Fruit fly (Drosophila melanogaster): ENCODE measurements around the gene Larp4B.

Larp4B gene

DNA sequence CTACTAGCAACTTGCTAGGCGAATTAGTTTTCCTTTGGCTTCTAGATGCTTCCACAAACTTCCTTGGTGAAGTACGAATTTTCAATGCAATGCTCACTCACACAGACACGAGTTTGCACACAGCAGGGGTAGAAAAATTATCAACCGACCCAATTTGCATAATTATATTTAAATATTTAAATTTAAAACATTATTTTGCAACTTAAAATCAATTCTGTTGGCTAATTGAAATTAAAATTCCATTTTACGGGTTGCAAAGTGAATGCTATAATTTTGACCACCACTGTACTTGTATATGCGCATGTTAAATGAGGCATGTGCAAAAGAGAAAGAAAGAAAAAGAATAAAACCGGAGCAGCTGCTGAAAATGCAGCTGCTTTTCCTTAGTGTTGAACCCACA lies 30.6 kb upstream of the Larp4B start (continued):
- TF ChIP-seq mld (GFP tag; IDR thresholded peaks at IDR 0.05; ENCODE audit: partially characterized antibody) (no peak), ase (GFP tag; IDR thresholded peaks at IDR 0.05) (peak; percentile 88), scrt (GFP tag; optimal IDR thresholded peaks at IDR 0.05) (peak; percentile 87), ssp (GFP tag; IDR thresholded peaks at IDR 0.05) (peak; percentile 79), CG4360 (GFP tag; IDR thresholded peaks at IDR 0.05) (peak; percentile 71), CG10147 (GFP tag; optimal IDR thresholded peaks at IDR 0.05) (peak; percentile 93), chm (GFP tag; IDR thresholded peaks at IDR 0.05) (peak; percentile 95), jumu (GFP tag; optimal IDR thresholded peaks at IDR 0.05) (peak; percentile 29), CG9609 (GFP tag; optimal IDR thresholded peaks at IDR 0.05) (peak; percentile 13), dimm (GFP tag; IDR thresholded peaks at IDR 0.05) (peak; percentile 87), CG18619 (GFP tag; optimal IDR thresholded peaks at IDR 0.05) (peak; percentile 90), tgo (GFP tag; IDR thresholded peaks at IDR 0.05) (peak; percentile 93), vvl (GFP tag; IDR thresholded peaks at IDR 0.05) (peak; percentile 98), vfl (GFP tag; optimal IDR thresholded peaks at IDR 0.05) (peak; percentile 41), crc (GFP tag; optimal IDR thresholded peaks at IDR 0.05) (no peak), ato (GFP tag; IDR thresholded peaks at IDR 0.05; ENCODE audit: partially characterized antibody) (no peak), CG7357 (GFP tag; IDR thresholded peaks at IDR 0.05) (peak; percentile 82), Meics (GFP tag; optimal IDR thresholded peaks at IDR 0.05) (peak; percentile 94), Kr (GFP tag; optimal IDR thresholded peaks at IDR 0.05) (no peak), zfh2 (GFP tag; optimal IDR thresholded peaks at IDR 0.05) (peak; percentile 14), abd-A (tag; optimal IDR thresholded peaks at IDR 0.05) (peak; percentile 41), CG11398 (GFP tag; optimal IDR thresholded peaks at IDR 0.05) (peak; percentile 13), HmgD (GFP tag; optimal IDR thresholded peaks at IDR 0.05) (no peak), CG13424 (tag; optimal IDR thresholded peaks at IDR 0.05) (peak; percentile 93), Abd-B (GFP tag; optimal IDR thresholded peaks at IDR 0.05) (peak; percentile 88), lbe (GFP tag; optimal IDR thresholded peaks at IDR 0.05) (peak; percentile 94), CG12104 (GFP tag; optimal IDR thresholded peaks at IDR 0.05) (peak; percentile 89), Rfx (GFP tag; IDR thresholded peaks at IDR 0.05) (peak; percentile 92), CG5180 (GFP tag; optimal IDR thresholded peaks at IDR 0.05) (peak; percentile 80), CG31365 (tag; optimal IDR thresholded peaks at IDR 0.05) (peak; percentile 72), az2 (GFP tag; optimal IDR thresholded peaks at IDR 0.05) (peak; percentile 91), CG33557 (GFP tag; optimal IDR thresholded peaks at IDR 0.05) (peak; percentile 79), nerfin-1 (tag; optimal IDR thresholded peaks at IDR 0.05) (peak; percentile 82), CG12659 (GFP tag; optimal IDR thresholded peaks at IDR 0.05) (peak; percentile 93), chinmo (GFP tag; IDR thresholded peaks at IDR 0.05; ENCODE audit: partially characterized antibody) (no peak), tll (GFP tag; optimal IDR thresholded peaks at IDR 0.05) (peak in 1 of 2 experiments; percentile 19), disco-r (GFP tag; optimal IDR thresholded peaks at IDR 0.05) (peak; percentile 28), yki (optimal IDR thresholded peaks at IDR 0.05) (no peak), CG15601 (tag; optimal IDR thresholded peaks at IDR 0.05) (peak; percentile 89), Dll (GFP tag; IDR thresholded peaks at IDR 0.05; ENCODE audit: partially characterized antibody) (no peak), en (GFP tag; optimal IDR thresholded peaks at IDR 0.05) (peak; percentile 24), unc-4 (GFP tag; IDR thresholded peaks at IDR 0.05; ENCODE audit: partially characterized antibody) (no peak), peb (GFP tag; IDR thresholded peaks at IDR 0.05) (peak; percentile 90), sd (tag; optimal IDR thresholded peaks at IDR 0.05) (peak; percentile 79), CG4820 (GFP tag; optimal IDR thresholded peaks at IDR 0.05) (peak; percentile 87), gcm2 (GFP tag; optimal IDR thresholded peaks at IDR 0.05) (peak; percentile 9), Fer2 (tag; optimal IDR thresholded peaks at IDR 0.05) (peak; percentile 77), ash1 (GFP tag; optimal IDR thresholded peaks at IDR 0.05) (peak; percentile 63), sens (GFP tag) (peak; percentile 96), chif (GFP tag; optimal IDR thresholded peaks at IDR 0.05) (peak; percentile 47 to 57), caup (GFP tag; optimal IDR thresholded peaks at IDR 0.05; ENCODE audit: severe bottlenecking) (peak; percentile 94)

Measured in whole organism, embryonic.